Worm (Caenorhabditis elegans) whole organism, young adult: ENCODE data around the gene oac-50.

ENCODE experiments used
- C06A6.2 ChIP-seq: fragments of 200-800 bp; sonication (Bioruptor generic); conservative IDR thresholded peaks from 2 replicates; pipeline ENCODE4 v1.3.6; 2022; ENCODE audit warnings: missing genetic modification characterization, missing compliant biosample characterization
- ceh-91 ChIP-seq: fragments of 200-800 bp; sonication (Bioruptor generic); IDR thresholded peaks from 2 replicates; pipeline ENCODE4 v1.3.6; 2022; ENCODE audit warnings: missing genetic modification reagents, missing genetic modification characterization, missing compliant biosample characterization
- fkh-3 ChIP-seq: sonication (generic microtip); optimal IDR thresholded peaks from 2 replicates; lab custom pipeline; 2016; ENCODE audit warnings: mild to moderate bottlenecking, missing genetic modification characterization, missing compliant biosample characterization
- nhr-90 ChIP-seq: sonication (generic microtip); optimal IDR thresholded peaks from 2 replicates; lab custom pipeline; 2016; ENCODE audit warnings: missing genotype, mild to moderate bottlenecking, missing genetic modification characterization, missing compliant biosample characterization
- snpc-4 ChIP-seq, 5 experiments: fragments of 150-350 bp in 1 of 5; sonication (generic microtip) in 4 of 5; optimal IDR thresholded peaks; 2 replicates each; lab custom pipeline; 2014 to 2018; ENCODE audit warnings: missing genetic modification characterization in 5 of 5, missing biosample characterization in 3 of 5, antibody characterized with exemption in 2 of 5, mild to moderate bottlenecking in 2 of 5, missing compliant biosample characterization in 2 of 5, missing genotype in 2 of 5, moderate library complexity in 2 of 5, missing genetic modification reagents in 1 of 5
- ztf-25 ChIP-seq: fragments of 200-800 bp; sonication (Bioruptor generic); IDR thresholded peaks from 2 replicates; pipeline ENCODE4 v1.3.6; 2022; ENCODE audit warnings: missing genetic modification reagents, missing genetic modification characterization, missing compliant biosample characterization
- ztf-6 ChIP-seq: fragments of 200-800 bp; sonication (Bioruptor generic); IDR thresholded peaks from 2 replicates; pipeline ENCODE4 v1.3.6; 2022; ENCODE audit warnings: missing genetic modification reagents, missing genetic modification characterization, missing compliant biosample characterization

DNA sequence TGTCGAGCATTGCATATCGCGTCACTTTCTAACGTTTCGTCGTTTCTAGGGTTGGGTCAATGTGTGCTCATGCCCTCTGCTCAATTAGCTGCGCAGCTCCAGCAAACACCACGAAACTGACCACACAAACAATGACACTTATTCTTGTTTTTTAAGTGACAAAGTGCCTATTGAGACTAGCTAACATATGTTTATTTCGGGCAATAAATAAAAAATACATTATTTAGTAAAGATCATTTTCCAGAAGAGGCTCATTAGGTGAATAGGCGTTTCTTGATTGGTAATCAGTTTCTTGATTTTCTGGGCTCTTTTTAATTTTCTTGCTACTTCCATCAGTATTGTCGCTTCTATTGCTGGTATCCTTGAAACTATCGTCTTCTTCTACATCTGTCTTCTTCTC is 3.7 kb downstream of the oac-50 start, which contains the start of gene T27E4.5:
- no peak for TF ChIP-seq ceh-91 (GFP tag; lab: Robert Waterston, UW)
- no peak for TF ChIP-seq fkh-3 (tag; lab: Kevin White, UChicago)
- no peak for TF ChIP-seq C06A6.2 (GFP tag; lab: Robert Waterston, UW)
- no peak for TF ChIP-seq ztf-25
- TF ChIP-seq snpc-4 (GFP tag; optimal IDR thresholded peaks at IDR 0.05; lab: Kevin White, UChicago) = no peak
- no peak for TF ChIP-seq snpc-4 (tag; optimal IDR thresholded peaks at IDR 0.05; lab: Kevin White, UChicago)
- TF ChIP-seq ztf-6 (GFP tag; lab: Robert Waterston, UW) = no peak
- TF ChIP-seq nhr-90 = no peak
